Fruit fly (Drosophila melanogaster): ENCODE data around the gene CG9018.

- TF ChIP-seq CTCF (optimal IDR thresholded peaks at IDR 0.05) (no peak), CG8478 (optimal IDR thresholded peaks at IDR 0.05) (no peak)
Measured at dm6 chr3L:2212403-2212802, 24.5 kb downstream of the CG9018 start, which contains the start of gene CG15878.
